Worm (Caenorhabditis elegans) whole organism, L3 larva: ENCODE results near the gene col-87.

Experiments used
- R02D3.7 ChIP-seq: fragments of 150-350 bp; optimal IDR thresholded peaks from 2 replicates; lab custom pipeline; 2014; ENCODE audit warnings: missing biosample characterization, missing genetic modification characterization
- aly-2 ChIP-seq: fragments of 150-350 bp; optimal IDR thresholded peaks from 2 replicates; lab custom pipeline; 2014; ENCODE audit warnings: missing biosample characterization, missing genetic modification characterization
- ceh-28 ChIP-seq: fragments of 150-350 bp; optimal IDR thresholded peaks from 2 replicates; lab custom pipeline; 2014; ENCODE audit warnings: missing biosample characterization, missing genetic modification reagents, missing genetic modification characterization
- ceh-82 ChIP-seq: fragments of 150-350 bp; optimal IDR thresholded peaks from 2 replicates; lab custom pipeline; 2014; ENCODE audit warnings: missing biosample characterization, missing genetic modification characterization
- daf-12 ChIP-seq: fragments of 150-350 bp; optimal IDR thresholded peaks from 2 replicates; lab custom pipeline; 2014; ENCODE audit warnings: missing biosample characterization, missing genetic modification reagents, missing genetic modification characterization
- egl-27 ChIP-seq: sonication (generic microtip); optimal IDR thresholded peaks from 4 replicates; lab custom pipeline; 2017; ENCODE audit warnings: missing biosample characterization, missing genetic modification reagents, missing genetic modification characterization
- elt-1 ChIP-seq: fragments of 150-350 bp; optimal IDR thresholded peaks from 2 replicates; lab custom pipeline; 2014; ENCODE audit warnings: missing biosample characterization, missing genetic modification characterization
- elt-2 ChIP-seq: sonication (generic microtip); optimal IDR thresholded peaks from 2 replicates; lab custom pipeline; 2016; ENCODE audit warnings: missing genetic modification reagents, mild to moderate bottlenecking, missing genetic modification characterization, missing compliant biosample characterization
- elt-3 ChIP-seq, 3 experiments: fragments of 150-350 bp in 1 of 3; sonication (generic microtip) in 2 of 3; optimal IDR thresholded peaks; 2 replicates in 2 of 3; 4 replicates in 1 of 3; lab custom pipeline; 2014 to 2017; ENCODE audit warnings: missing biosample characterization in 3 of 3, missing genetic modification characterization in 3 of 3
- eor-1 ChIP-seq, 2 experiments: fragments of 150-350 bp; optimal IDR thresholded peaks; 2 replicates each; lab custom pipeline; 2014 to 2018; ENCODE audit warnings: missing biosample characterization in 2 of 2, missing genetic modification characterization in 2 of 2
- fkh-10 ChIP-seq: sonication (generic microtip); optimal IDR thresholded peaks from 2 replicates; lab custom pipeline; 2017; ENCODE audit warnings: missing biosample characterization, missing genetic modification reagents, missing genetic modification characterization
- fos-1 ChIP-seq: fragments of 150-350 bp; optimal IDR thresholded peaks from 2 replicates; lab custom pipeline; 2014; ENCODE audit warnings: missing biosample characterization, missing genetic modification characterization
- hmg-11 ChIP-seq: sonication (generic microtip); optimal IDR thresholded peaks from 2 replicates; lab custom pipeline; 2016; ENCODE audit warnings: missing genetic modification characterization, missing compliant biosample characterization
- jun-1 ChIP-seq: fragments of 150-350 bp; optimal IDR thresholded peaks from 2 replicates; lab custom pipeline; 2014; ENCODE audit warnings: missing biosample characterization, missing genetic modification reagents, missing genetic modification characterization
- lin-15B ChIP-seq: fragments of 150-350 bp; optimal IDR thresholded peaks from 2 replicates; lab custom pipeline; 2014; ENCODE audit warnings: missing biosample characterization, missing genetic modification characterization
- lin-39 ChIP-seq: fragments of 150-350 bp; optimal IDR thresholded peaks from 2 replicates; lab custom pipeline; 2018; ENCODE audit warnings: missing biosample characterization, missing genetic modification reagents, missing genetic modification characterization
- mdl-1 ChIP-seq: fragments of 150-350 bp; optimal IDR thresholded peaks from 2 replicates; lab custom pipeline; 2014; ENCODE audit warnings: missing biosample characterization, missing genetic modification characterization
- mml-1 ChIP-seq: fragments of 150-350 bp; sonication (generic microtip); optimal IDR thresholded peaks from 3 replicates; lab custom pipeline; 2014; ENCODE audit warnings: missing biosample characterization, missing genetic modification characterization
- nfya-1 ChIP-seq: sonication (generic microtip); optimal IDR thresholded peaks from 2 replicates; lab custom pipeline; 2017; ENCODE audit warnings: missing genetic modification characterization, mild to moderate bottlenecking, missing compliant biosample characterization, antibody characterized with exemption, moderate library complexity; ENCODE audit not compliant: insufficient read depth
- nhr-11 ChIP-seq: fragments of 150-350 bp; optimal IDR thresholded peaks from 2 replicates; lab custom pipeline; 2014; ENCODE audit warnings: missing biosample characterization, missing genetic modification characterization
- nhr-12 ChIP-seq: fragments of 150-350 bp; optimal IDR thresholded peaks from 2 replicates; lab custom pipeline; 2014; ENCODE audit warnings: missing biosample characterization, missing genetic modification characterization
- nhr-23 ChIP-seq: fragments of 150-350 bp; optimal IDR thresholded peaks from 2 replicates; lab custom pipeline; 2014; ENCODE audit warnings: missing biosample characterization, missing genetic modification reagents, missing genetic modification characterization
- nhr-237 ChIP-seq: fragments of 150-350 bp; optimal IDR thresholded peaks from 2 replicates; lab custom pipeline; 2014; ENCODE audit warnings: missing biosample characterization, missing genetic modification characterization
- nhr-25 ChIP-seq: sonication (generic microtip); optimal IDR thresholded peaks from 2 replicates; lab custom pipeline; 2017; ENCODE audit warnings: missing biosample characterization, missing genetic modification characterization
- nhr-43 ChIP-seq: sonication (generic microtip); optimal IDR thresholded peaks from 2 replicates; lab custom pipeline; 2016; ENCODE audit warnings: mild to moderate bottlenecking, missing genetic modification characterization, missing compliant biosample characterization; ENCODE audit not compliant: poor library complexity, severe bottlenecking
- nhr-67 ChIP-seq: fragments of 150-350 bp; optimal IDR thresholded peaks from 2 replicates; lab custom pipeline; 2014; ENCODE audit warnings: missing biosample characterization, missing genetic modification characterization
- nhr-76 ChIP-seq: fragments of 150-350 bp; sonication (generic microtip); optimal IDR thresholded peaks from 5 replicates; lab custom pipeline; 2014; ENCODE audit warnings: missing biosample characterization, missing genetic modification characterization
- pha-4 ChIP-seq: fragments of 150-350 bp; optimal IDR thresholded peaks from 2 replicates; lab custom pipeline; 2014; ENCODE audit warnings: missing biosample characterization, missing genetic modification reagents, missing genetic modification characterization
- skn-1 ChIP-seq: fragments of 150-350 bp; optimal IDR thresholded peaks from 2 replicates; lab custom pipeline; 2014; ENCODE audit warnings: missing biosample characterization, missing genetic modification characterization
- tbx-2 ChIP-seq: sonication (generic microtip); optimal IDR thresholded peaks from 2 replicates; lab custom pipeline; 2016; ENCODE audit warnings: mild to moderate bottlenecking, missing genetic modification characterization, missing compliant biosample characterization
- unc-39 ChIP-seq: sonication (generic microtip); optimal IDR thresholded peaks from 4 replicates; lab custom pipeline; 2017; ENCODE audit warnings: missing biosample characterization, missing genetic modification characterization
- ztf-4 ChIP-seq: fragments of 150-350 bp; optimal IDR thresholded peaks from 2 replicates; lab custom pipeline; 2014; ENCODE audit warnings: missing biosample characterization, missing genetic modification characterization

col-87 gene

DNA sequence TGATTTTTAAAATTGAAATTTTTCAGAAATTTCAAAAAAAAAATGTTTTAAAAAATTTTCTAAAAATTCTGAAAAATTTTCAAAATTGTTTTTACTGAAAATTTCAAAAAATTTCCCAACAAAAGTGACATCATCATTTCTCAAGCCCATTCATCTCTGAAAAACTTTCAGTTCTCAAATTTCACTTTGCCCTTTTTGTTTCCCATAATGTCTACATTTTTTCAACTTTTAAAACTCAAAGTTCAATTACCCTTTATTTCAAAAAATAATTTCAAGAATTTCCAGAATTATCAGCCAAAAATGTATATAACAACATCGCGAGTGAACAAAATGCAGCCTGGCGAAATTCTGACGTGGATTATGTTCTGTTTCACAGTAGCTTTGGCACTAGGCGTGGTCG lies 6.5 kb upstream of the col-87 start, which contains the start of gene bkip-1:
TSS of gene bkip-1 (plus strand) at position 301 of the 400 bp plus-strand sequence.
- TF ChIP-seq nhr-12 (tag; lab: Kevin White, UChicago) (no peak), nfya-1 (no peak), egl-27 (tag; lab: Kevin White, UChicago) (no peak), elt-1 (tag; lab: Kevin White, UChicago) (no peak), nhr-23 (tag; lab: Kevin White, UChicago) (no peak), ceh-82 (tag; lab: Kevin White, UChicago) (no peak)

DNA sequence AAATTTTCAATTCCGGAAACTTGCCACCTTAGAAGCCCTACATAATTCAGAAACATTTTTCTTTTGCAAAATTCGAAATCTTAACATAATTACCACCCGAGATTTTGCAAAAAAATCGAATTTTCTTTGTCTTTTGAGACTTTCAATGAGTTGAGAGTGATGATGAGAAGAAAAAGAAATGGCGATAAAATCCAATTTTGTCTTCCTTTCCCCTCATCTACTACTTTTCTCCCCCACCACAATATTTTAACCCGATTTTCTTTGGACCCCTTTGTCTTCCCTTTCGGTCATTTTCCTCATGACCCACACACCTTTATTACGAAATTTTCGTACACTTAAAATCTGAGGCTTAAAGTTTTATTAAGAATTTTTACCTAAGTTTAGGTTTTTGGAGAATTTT lies 3.9 kb upstream of the col-87 start:
- no peak for TF ChIP-seq nhr-67
- no peak for TF ChIP-seq R02D3.7 (tag; lab: Kevin White, UChicago)
- TF ChIP-seq fkh-10 (GFP tag; lab: Kevin White, UChicago), result peak; percentile 4
- TF ChIP-seq eor-1 (tag; optimal IDR thresholded peaks at IDR 0.05; lab: Kevin White, UChicago), result no peak
- TF ChIP-seq daf-12, result no peak

DNA sequence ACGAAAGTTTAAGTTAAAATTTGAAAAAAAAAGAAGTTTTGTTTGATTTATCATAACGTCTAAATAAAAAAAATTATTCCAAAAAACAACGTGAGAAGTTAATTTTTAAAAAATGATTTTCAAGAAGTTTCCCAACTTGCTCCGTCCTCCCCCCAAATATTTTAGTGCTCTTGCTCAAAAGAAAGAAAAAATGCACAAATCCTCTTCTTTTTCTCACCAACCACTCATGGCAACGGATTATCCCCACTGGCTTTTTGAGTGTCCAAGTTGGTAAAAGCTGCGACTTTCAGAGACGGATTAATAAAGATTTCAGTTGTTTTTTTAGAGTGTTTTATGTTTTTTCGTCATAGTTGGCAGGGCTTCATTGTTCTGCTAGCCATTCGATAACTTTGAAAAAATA lies 3.0 kb upstream of the col-87 start, which contains the start of gene Y39G8C.2:
TSS of gene Y39G8C.2 (minus strand) at position 101 of the 400 bp plus-strand sequence.
- TF ChIP-seq hmg-11 (tag; lab: Kevin White, UChicago) (no peak), nfya-1 (no peak), fkh-10 (GFP tag; lab: Kevin White, UChicago) (no peak), tbx-2 (tag; lab: Kevin White, UChicago) (no peak), lin-15B (tag; lab: Kevin White, UChicago) (no peak), elt-2 (tag; lab: Kevin White, UChicago) (no peak), mml-1 (no peak), aly-2 (tag; lab: Kevin White, UChicago) (no peak), egl-27 (tag; lab: Kevin White, UChicago) (no peak), eor-1 (tag; optimal IDR thresholded peaks at IDR 0.05; lab: Kevin White, UChicago) (no peak)

DNA sequence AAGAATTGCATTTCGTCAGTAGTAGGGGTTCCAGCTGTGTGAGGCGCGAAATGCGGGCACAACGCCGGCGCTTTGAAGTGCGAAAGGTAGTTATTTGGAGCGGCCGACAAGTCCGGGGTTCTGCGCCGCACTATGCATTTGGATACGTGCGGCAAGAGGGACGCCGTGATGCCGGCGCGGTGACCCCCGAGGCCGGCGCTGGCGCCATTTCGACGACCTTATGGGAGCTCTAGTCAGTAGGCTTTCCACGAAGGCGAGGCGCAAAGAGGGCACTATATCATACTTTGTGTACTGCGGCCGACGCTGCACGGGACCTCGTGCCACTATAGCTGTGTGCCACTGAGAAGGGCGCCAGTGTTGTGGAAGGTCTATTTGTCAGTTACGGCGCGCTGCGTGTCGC lies 2.3 kb upstream of the col-87 start:
- TF ChIP-seq nhr-25 (tag; lab: Kevin White, UChicago) (no peak), nhr-43 (tag; lab: Kevin White, UChicago) (no peak), nhr-76 (tag; lab: Kevin White, UChicago) (no peak), daf-12 (no peak), jun-1 (tag; lab: Kevin White, UChicago) (no peak), unc-39 (tag; lab: Kevin White, UChicago) (no peak), pha-4 (no peak), nhr-11 (no peak), lin-15B (tag; lab: Kevin White, UChicago) (no peak), ceh-28 (tag; lab: Kevin White, UChicago) (no peak), elt-2 (tag; lab: Kevin White, UChicago) (no peak), elt-3 (tag; optimal IDR thresholded peaks at IDR 0.05; lab: Kevin White, UChicago) (no peak)

DNA sequence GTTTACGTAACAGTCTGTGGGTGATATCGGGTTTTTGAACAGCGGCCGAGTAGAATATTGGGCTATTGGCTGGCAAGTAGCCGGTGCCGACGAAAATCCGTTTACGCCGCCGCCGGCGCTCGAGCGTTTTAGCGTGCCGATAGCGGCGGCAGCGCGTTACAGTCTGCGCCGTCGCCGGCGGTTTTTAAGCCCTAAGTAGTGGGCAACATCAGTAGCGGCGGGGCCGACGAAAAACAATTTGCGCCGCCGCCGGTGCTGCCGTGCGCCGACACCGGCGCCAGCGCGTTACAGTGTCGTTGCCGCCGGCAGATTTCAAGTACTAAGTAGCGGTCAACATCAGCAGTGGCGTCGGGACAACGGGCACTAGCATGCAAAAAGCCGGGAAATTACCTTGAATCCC lies 1.4 kb upstream of the col-87 start:
- TF ChIP-seq elt-1 (tag; lab: Kevin White, UChicago) (no peak), nhr-11 (no peak), ztf-4 (no peak)

DNA sequence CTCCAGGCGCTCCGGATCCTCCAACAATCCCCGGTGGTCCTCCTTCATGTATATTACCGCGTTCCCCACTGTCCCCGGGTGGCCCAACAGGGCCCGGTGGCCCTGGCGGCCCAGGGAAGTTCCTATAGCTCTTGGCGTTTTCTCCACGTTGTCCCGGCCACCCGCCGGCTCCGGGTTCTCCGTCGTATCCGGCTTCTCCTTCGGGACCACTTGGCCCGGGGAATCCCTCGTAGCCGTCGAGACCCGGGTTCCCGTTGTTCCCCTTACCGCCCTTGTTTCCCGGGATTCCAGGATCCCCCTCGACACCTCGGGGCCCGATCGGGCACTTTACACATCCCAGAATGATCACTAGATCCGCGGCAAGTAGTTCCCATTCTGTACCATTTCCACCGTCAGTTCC lies 3.3 kb downstream of the col-87 start:
- TF ChIP-seq daf-12 (no peak), elt-1 (tag; lab: Kevin White, UChicago) (no peak), skn-1 (tag; lab: Kevin White, UChicago) (no peak), fos-1 (tag; lab: Kevin White, UChicago) (no peak), lin-39 (no peak), nhr-12 (tag; lab: Kevin White, UChicago) (no peak), mdl-1 (tag; lab: Kevin White, UChicago) (no peak), unc-39 (tag; lab: Kevin White, UChicago) (no peak), nhr-237 (tag; lab: Kevin White, UChicago) (no peak), nhr-11 (no peak)
